Worm (Caenorhabditis elegans) whole organism, L2 larva: Measurements from ENCODE around the gene F28H6.4.

ENCODE experiments used
- lin-39 ChIP-seq: fragments of 150-350 bp; optimal IDR thresholded peaks from 2 replicates; lab custom pipeline; 2014; ENCODE audit warnings: missing biosample characterization, missing genetic modification reagents, missing genetic modification characterization
- nhr-11 ChIP-seq: fragments of 150-350 bp; optimal IDR thresholded peaks from 2 replicates; lab custom pipeline; 2014; ENCODE audit warnings: missing biosample characterization, missing genetic modification characterization
- nhr-12 ChIP-seq: fragments of 150-350 bp; optimal IDR thresholded peaks from 2 replicates; lab custom pipeline; 2014; ENCODE audit warnings: missing biosample characterization, missing genetic modification characterization
- nhr-237 ChIP-seq: fragments of 150-350 bp; optimal IDR thresholded peaks from 2 replicates; lab custom pipeline; 2014; ENCODE audit warnings: missing biosample characterization, missing genetic modification characterization
- peb-1 ChIP-seq: fragments of 150-350 bp; optimal IDR thresholded peaks from 2 replicates; lab custom pipeline; 2014; ENCODE audit warnings: missing biosample characterization, missing genetic modification characterization
- ztf-11 ChIP-seq: sonication (generic microtip); optimal IDR thresholded peaks from 2 replicates; lab custom pipeline; 2017; ENCODE audit warnings: missing biosample characterization, missing genetic modification characterization

DNA sequence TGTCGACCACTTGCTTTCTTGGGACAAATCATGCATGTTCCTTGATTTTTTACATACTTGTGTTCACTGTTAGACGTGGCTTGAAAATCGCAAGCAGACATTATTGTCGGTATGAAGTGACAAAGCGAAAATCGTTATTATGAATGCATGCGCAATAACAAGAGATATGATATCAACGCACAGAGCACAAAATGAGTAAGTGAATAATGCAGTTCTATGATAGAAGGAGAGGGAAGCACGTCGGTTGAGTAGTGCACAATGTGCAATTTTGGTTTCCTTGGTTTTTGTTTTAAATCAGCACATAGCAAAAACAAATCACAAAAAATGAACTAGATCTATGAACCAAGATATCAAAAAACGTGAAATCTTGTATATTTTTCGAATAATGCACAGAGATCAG is 14.3 kb upstream of the F28H6.4 start, which contains the start of gene nhr-281:
- no peak for TF ChIP-seq nhr-11 (tag; lab: Kevin White, UChicago)
- no peak for TF ChIP-seq lin-39 (tag; lab: Kevin White, UChicago)
- no peak for TF ChIP-seq nhr-237 (tag; lab: Kevin White, UChicago)
- TF ChIP-seq peb-1 (tag; lab: Kevin White, UChicago) = no peak
- TF ChIP-seq nhr-12 (tag; lab: Kevin White, UChicago) = no peak
- TF ChIP-seq ztf-11 (tag; lab: Kevin White, UChicago) = no peak
